Worm (Caenorhabditis elegans): ENCODE data around the gene nhr-42.

nhr-42 gene

ce11 chrV:7047512-7047911, 48.9 kb downstream of the nhr-42 start, which contains the start of gene F20A1.8:
Gene F20A1.8, minus strand, starts transcription at chrV:7047612.
- TF ChIP-seq sup-37 (GFP tag; optimal IDR thresholded peaks at IDR 0.05) (no peak), fkh-8 (tag; optimal IDR thresholded peaks at IDR 0.05) (no peak), isw-1 (GFP tag; IDR thresholded peaks at IDR 0.05) (no peak), rnt-1 (tag; optimal IDR thresholded peaks at IDR 0.05) (no peak), aly-2 (tag; optimal IDR thresholded peaks at IDR 0.05) (no peak), tlp-1 (tag; optimal IDR thresholded peaks at IDR 0.05) (no peak), unc-30 (tag; optimal IDR thresholded peaks at IDR 0.05) (no peak), elt-3 (tag; optimal IDR thresholded peaks at IDR 0.05) (no peak), ces-1 (GFP tag; optimal IDR thresholded peaks at IDR 0.05) (no peak), vab-15 (tag; optimal IDR thresholded peaks at IDR 0.05) (no peak), ama-1 (optimal IDR thresholded peaks at IDR 0.05) (no peak), nhr-28 (tag; optimal IDR thresholded peaks at IDR 0.05) (no peak), efl-1 (optimal IDR thresholded peaks at IDR 0.05) (no peak), efl-1 (GFP tag; optimal IDR thresholded peaks at IDR 0.05 in 1 of 2) (no peak), fos-1 (tag; optimal IDR thresholded peaks at IDR 0.05) (no peak), efl-3 (GFP tag; optimal IDR thresholded peaks at IDR 0.05) (no peak), lin-39 (tag; optimal IDR thresholded peaks at IDR 0.05) (no peak), dpl-1 (GFP tag; optimal IDR thresholded peaks at IDR 0.05) (no peak), lin-13 (GFP tag; optimal IDR thresholded peaks at IDR 0.05) (no peak), pqm-1 (tag; optimal IDR thresholded peaks at IDR 0.05) (no peak), nhr-71 (tag; optimal IDR thresholded peaks at IDR 0.05) (no peak)

ce11 chrV:7050153-7050552, 51.5 kb downstream of the nhr-42 start:
- TF ChIP-seq fos-1 (tag; optimal IDR thresholded peaks at IDR 0.05) (no peak), elt-2 (tag; optimal IDR thresholded peaks at IDR 0.05) (no peak), nhr-28 (tag; optimal IDR thresholded peaks at IDR 0.05) (no peak), nhr-76 (tag; optimal IDR thresholded peaks at IDR 0.05) (no peak), rnt-1 (tag; optimal IDR thresholded peaks at IDR 0.05) (no peak), xbp-1 (tag; optimal IDR thresholded peaks at IDR 0.05) (no peak), tbx-2 (tag; optimal IDR thresholded peaks at IDR 0.05) (no peak), ztf-11 (tag; optimal IDR thresholded peaks at IDR 0.05) (no peak), ets-5 (GFP tag; IDR thresholded peaks at IDR 0.05) (no peak), Y116A8C.19 (tag; optimal IDR thresholded peaks at IDR 0.05; ENCODE audit: borderline replicate concordance) (no peak)
